Fruit fly (Drosophila melanogaster): ENCODE data around the gene tsg.

Gene tsg

dm6 chrX:12012149-12013097 is 23.7 kb upstream of the tsg start, which contains the start of the genes CG1492 and regucalcin (continued):
- TF ChIP-seq gfzf (GFP tag; optimal IDR thresholded peaks at IDR 0.05) (peak; percentile 41), ERR (GFP tag; optimal IDR thresholded peaks at IDR 0.05) (peak; percentile 55), CG30431 (GFP tag; optimal IDR thresholded peaks at IDR 0.05) (no peak), toy (GFP tag; IDR thresholded peaks at IDR 0.05) (no peak), eyg (GFP tag; optimal IDR thresholded peaks at IDR 0.05) (no peak), CG14710 (tag; optimal IDR thresholded peaks at IDR 0.05) (peak; percentile 47), CG12744 (GFP tag; optimal IDR thresholded peaks at IDR 0.05) (no peak), CG8944 (GFP tag; optimal IDR thresholded peaks at IDR 0.05) (no peak), CG10654 (GFP tag; optimal IDR thresholded peaks at IDR 0.05) (no peak), stwl (tag; optimal IDR thresholded peaks at IDR 0.05) (peak; percentile 56), oc (tag; optimal IDR thresholded peaks at IDR 0.05) (no peak), chinmo (GFP tag; IDR thresholded peaks at IDR 0.05; ENCODE audit: partially characterized antibody) (0 out of 4 replicates have a peak, but pooled peaks have one; percentile 42), bowl (GFP tag; IDR thresholded peaks at IDR 0.05) (no peak), CG17802 (tag; optimal IDR thresholded peaks at IDR 0.05) (no peak), CG18476 (GFP tag; optimal IDR thresholded peaks at IDR 0.05) (no peak), CG10267 (tag; optimal IDR thresholded peaks at IDR 0.05) (peak; percentile 57), kah (GFP tag; optimal IDR thresholded peaks at IDR 0.05) (no peak), nmo (GFP tag; optimal IDR thresholded peaks at IDR 0.05) (peak; percentile 21), jigr1 (GFP tag; IDR thresholded peaks at IDR 0.05) (no peak), odd (GFP tag; optimal IDR thresholded peaks at IDR 0.05) (no peak), lilli (GFP tag; optimal IDR thresholded peaks at IDR 0.05) (peak; percentile 14), zfh1 (GFP tag; IDR thresholded peaks at IDR 0.05) (no peak), gcm (GFP tag; optimal IDR thresholded peaks at IDR 0.05) (no peak), lbe (GFP tag; optimal IDR thresholded peaks at IDR 0.05) (no peak), CG8290 (GFP tag; optimal IDR thresholded peaks at IDR 0.05) (peak; percentile 32), CG8290 (tag; optimal IDR thresholded peaks at IDR 0.05) (peak in 1 of 2 experiments; percentile 14), tll (GFP tag; optimal IDR thresholded peaks at IDR 0.05) (peak in 1 of 2 experiments; percentile 37), Abd-B (GFP tag; optimal IDR thresholded peaks at IDR 0.05) (peak; percentile 12), shn (GFP tag; optimal IDR thresholded peaks at IDR 0.05) (no peak), Dad (GFP tag; optimal IDR thresholded peaks at IDR 0.05) (peak; percentile 9), CG42726 (GFP tag; IDR thresholded peaks at IDR 0.05; ENCODE audit: partially characterized antibody) (no peak), pzg (GFP tag; optimal IDR thresholded peaks at IDR 0.05) (peak; percentile 85), nerfin-2 (GFP tag; IDR thresholded peaks at IDR 0.05; ENCODE audit: partially characterized antibody) (0 out of 2 replicates have a peak, but pooled peaks have one; percentile 15), CG7786 (GFP tag; optimal IDR thresholded peaks at IDR 0.05) (no peak), bcd (GFP tag; optimal IDR thresholded peaks at IDR 0.05) (no peak), E2f2 (GFP tag; IDR thresholded peaks at IDR 0.05) (peak; percentile 96), CG8359 (GFP tag; optimal IDR thresholded peaks at IDR 0.05; ENCODE audit: borderline replicate concordance) (peak; percentile 100), zfh2 (GFP tag; optimal IDR thresholded peaks at IDR 0.05) (no peak), cg (GFP tag; optimal IDR thresholded peaks at IDR 0.05) (no peak), Dip2 (GFP tag; IDR thresholded peaks at IDR 0.05) (no peak), maf-S (GFP tag; optimal IDR thresholded peaks at IDR 0.05) (no peak), Med (GFP tag) (peak; percentile 61), CG3847 (GFP tag; IDR thresholded peaks at IDR 0.05) (peak; percentile 62), CG17186 (GFP tag; optimal IDR thresholded peaks at IDR 0.05) (peak; percentile 69), Sry-β (GFP tag; optimal IDR thresholded peaks at IDR 0.05) (no peak), CG13123 (GFP tag; optimal IDR thresholded peaks at IDR 0.05) (no peak), CG8089 (GFP tag; optimal IDR thresholded peaks at IDR 0.05) (no peak), CG32772 (GFP tag; IDR thresholded peaks at IDR 0.05) (no peak)
